Worm (Caenorhabditis elegans) whole organism, L1 larva: Measurements from ENCODE around the gene sec-24.1.

Experiments
- C04F5.9 ChIP-seq: sonication (generic microtip); optimal IDR thresholded peaks from 2 replicates; lab custom pipeline; 2016; ENCODE audit warnings: missing genetic modification characterization, missing compliant biosample characterization
- C16A3.4 ChIP-seq: fragments of 150-350 bp; optimal IDR thresholded peaks from 2 replicates; lab custom pipeline; 2014; ENCODE audit warnings: missing biosample characterization, missing genetic modification characterization
- F16B12.6 ChIP-seq: fragments of 150-350 bp; optimal IDR thresholded peaks from 2 replicates; lab custom pipeline; 2014; ENCODE audit warnings: missing biosample characterization, missing genetic modification characterization
- aha-1 ChIP-seq: fragments of 150-350 bp; optimal IDR thresholded peaks from 2 replicates; lab custom pipeline; 2014; ENCODE audit warnings: missing biosample characterization, missing genetic modification characterization
- alr-1 ChIP-seq: fragments of 200-800 bp; sonication (Bioruptor generic); optimal IDR thresholded peaks from 2 replicates; lab custom pipeline; 2018; ENCODE audit warnings: borderline replicate concordance, mild to moderate bottlenecking, missing genetic modification characterization, missing compliant biosample characterization
- ama-1 ChIP-seq: fragments of 150-350 bp; optimal IDR thresholded peaks from 2 replicates; lab custom pipeline; 2014
- blmp-1 ChIP-seq: fragments of 150-350 bp; optimal IDR thresholded peaks from 2 replicates; lab custom pipeline; 2014; ENCODE audit warnings: missing biosample characterization, missing genetic modification characterization
- ceh-88 ChIP-seq: fragments of 200-800 bp; sonication (Bioruptor generic); IDR thresholded peaks from 2 replicates; pipeline ENCODE4 v1.3.6; 2022; ENCODE audit warnings: missing genetic modification characterization, missing compliant biosample characterization
- ceh-90 ChIP-seq: sonication (generic microtip); optimal IDR thresholded peaks from 2 replicates; lab custom pipeline; 2016; ENCODE audit warnings: missing genetic modification characterization, missing compliant biosample characterization
- dpl-1 ChIP-seq, 3 experiments: fragments of 150-350 bp in 2 of 3; sonication (generic microtip) in 1 of 3; optimal IDR thresholded peaks; 2 replicates each; lab custom pipeline; 2014 to 2017; ENCODE audit warnings: missing biosample characterization in 3 of 3, missing genetic modification characterization in 3 of 3, missing genetic modification reagents in 3 of 3
- efl-1 ChIP-seq, 4 experiments: fragments of 150-350 bp; optimal IDR thresholded peaks in 3 of 4; peaks in 1 of 4; 1 replicate in 1 of 4; 2 replicates in 3 of 4; lab custom pipeline; 2014; ENCODE audit warnings: missing biosample characterization in 2 of 4, missing genetic modification characterization in 2 of 4, missing genetic modification reagents in 2 of 4
- efl-3 ChIP-seq: fragments of 200-800 bp; sonication (Bioruptor generic); optimal IDR thresholded peaks from 2 replicates; lab custom pipeline; 2018; ENCODE audit warnings: mild to moderate bottlenecking, missing genetic modification characterization, missing compliant biosample characterization
- egl-13 ChIP-seq: sonication (generic microtip); optimal IDR thresholded peaks from 2 replicates; lab custom pipeline; 2016; ENCODE audit warnings: missing genotype, missing genetic modification reagents, missing genetic modification characterization, missing compliant biosample characterization
- elt-2 ChIP-seq: sonication (generic microtip); optimal IDR thresholded peaks from 2 replicates; lab custom pipeline; 2016; ENCODE audit warnings: missing genetic modification characterization, mild to moderate bottlenecking, inconsistent platforms, missing compliant biosample characterization, missing genetic modification reagents
- elt-3 ChIP-seq, 6 experiments: fragments of 150-350 bp in 1 of 6; sonication (generic microtip); optimal IDR thresholded peaks; 2 replicates each; lab custom pipeline; 2017 to 2018; ENCODE audit warnings: missing biosample characterization in 6 of 6, missing genetic modification characterization in 6 of 6, inconsistent platforms in 1 of 6
- fkh-10 ChIP-seq: sonication (generic microtip); optimal IDR thresholded peaks from 2 replicates; lab custom pipeline; 2017; ENCODE audit warnings: missing biosample characterization, missing genetic modification reagents, missing genetic modification characterization
- fkh-4 ChIP-seq: sonication (generic microtip); optimal IDR thresholded peaks from 2 replicates; lab custom pipeline; 2016; ENCODE audit warnings: missing compliant biosample characterization, missing genetic modification characterization, borderline replicate concordance
- fkh-8 ChIP-seq: sonication (generic microtip); optimal IDR thresholded peaks from 2 replicates; lab custom pipeline; 2016; ENCODE audit warnings: mild to moderate bottlenecking, missing genetic modification characterization, missing compliant biosample characterization
- fos-1 ChIP-seq: fragments of 150-350 bp; optimal IDR thresholded peaks from 2 replicates; lab custom pipeline; 2014; ENCODE audit warnings: missing biosample characterization, missing genetic modification characterization
- irx-1 ChIP-seq: sonication (generic microtip); optimal IDR thresholded peaks from 2 replicates; lab custom pipeline; 2016; ENCODE audit warnings: missing genetic modification characterization, missing compliant biosample characterization
- lin-15B ChIP-seq: fragments of 150-350 bp; sonication (generic microtip); optimal IDR thresholded peaks from 3 replicates; lab custom pipeline; 2014; ENCODE audit warnings: missing biosample characterization, missing genetic modification characterization
- mab-9 ChIP-seq: fragments of 200-800 bp; sonication (Bioruptor generic); IDR thresholded peaks from 2 replicates; pipeline ENCODE4 v1.3.6; 2022; ENCODE audit warnings: missing genetic modification reagents, missing genetic modification characterization, missing compliant biosample characterization
- mef-2 ChIP-seq: fragments of 150-350 bp; optimal IDR thresholded peaks from 2 replicates; lab custom pipeline; 2014; ENCODE audit warnings: missing biosample characterization, missing genetic modification characterization
- nhr-11 ChIP-seq: fragments of 150-350 bp; optimal IDR thresholded peaks from 2 replicates; lab custom pipeline; 2014; ENCODE audit warnings: missing biosample characterization, missing genetic modification characterization
- nhr-20 ChIP-seq: sonication (generic microtip); optimal IDR thresholded peaks from 2 replicates; lab custom pipeline; 2016; ENCODE audit warnings: mild to moderate bottlenecking, missing genetic modification characterization, missing compliant biosample characterization
- nhr-77 ChIP-seq: fragments of 150-350 bp; optimal IDR thresholded peaks from 2 replicates; lab custom pipeline; 2014; ENCODE audit warnings: missing biosample characterization, missing genetic modification characterization
- nhr-84 ChIP-seq: sonication (generic microtip); optimal IDR thresholded peaks from 2 replicates; lab custom pipeline; 2017; ENCODE audit warnings: missing biosample characterization, missing genetic modification characterization
- nhr-90 ChIP-seq: sonication (generic microtip); optimal IDR thresholded peaks from 2 replicates; lab custom pipeline; 2016; ENCODE audit warnings: mild to moderate bottlenecking, missing genetic modification characterization, missing compliant biosample characterization; ENCODE audit not compliant: poor library complexity
- pag-3 ChIP-seq: sonication (generic microtip); optimal IDR thresholded peaks from 2 replicates; lab custom pipeline; 2017; ENCODE audit warnings: missing genetic modification characterization, mild to moderate bottlenecking, missing compliant biosample characterization, antibody characterized with exemption, borderline replicate concordance; ENCODE audit not compliant: insufficient read depth
- pax-3 ChIP-seq: fragments of 200-800 bp; sonication (Bioruptor generic); optimal IDR thresholded peaks from 2 replicates; lab custom pipeline; 2018; ENCODE audit warnings: mild to moderate bottlenecking, missing genetic modification characterization, moderate library complexity, missing compliant biosample characterization
- pqm-1 ChIP-seq: sonication (generic microtip); optimal IDR thresholded peaks from 3 replicates; lab custom pipeline; 2017; ENCODE audit warnings: missing biosample characterization, missing genetic modification characterization
- rnt-1 ChIP-seq: sonication (generic microtip); optimal IDR thresholded peaks from 2 replicates; lab custom pipeline; 2016; ENCODE audit warnings: mild to moderate bottlenecking, missing genetic modification characterization, moderate library complexity, missing compliant biosample characterization
- skn-1 ChIP-seq: fragments of 150-350 bp; optimal IDR thresholded peaks from 2 replicates; lab custom pipeline; 2014; ENCODE audit warnings: missing biosample characterization, missing genetic modification characterization
- snpc-4 ChIP-seq: fragments of 150-350 bp; optimal IDR thresholded peaks from 2 replicates; lab custom pipeline; 2014; ENCODE audit warnings: missing biosample characterization, missing genetic modification characterization
- sox-4 ChIP-seq: sonication (generic microtip); optimal IDR thresholded peaks from 2 replicates; lab custom pipeline; 2016; ENCODE audit warnings: missing genetic modification characterization, missing compliant biosample characterization
- sptf-1 ChIP-seq: fragments of 150-350 bp; optimal IDR thresholded peaks from 2 replicates; lab custom pipeline; 2014; ENCODE audit warnings: missing biosample characterization, missing genetic modification characterization
- unc-130 ChIP-seq: fragments of 150-350 bp; optimal IDR thresholded peaks from 2 replicates; lab custom pipeline; 2017; ENCODE audit warnings: missing biosample characterization, missing genetic modification characterization, inconsistent platforms
- unc-30 ChIP-seq: sonication (generic microtip); optimal IDR thresholded peaks from 2 replicates; lab custom pipeline; 2017; ENCODE audit warnings: missing biosample characterization, missing genetic modification characterization
- unc-62 ChIP-seq: fragments of 150-350 bp; optimal IDR thresholded peaks from 2 replicates; lab custom pipeline; 2014; ENCODE audit warnings: missing biosample characterization, missing genetic modification reagents, missing genetic modification characterization
- xbp-1 ChIP-seq: sonication (generic microtip); optimal IDR thresholded peaks from 2 replicates; lab custom pipeline; 2016; ENCODE audit warnings: missing genetic modification characterization, missing compliant biosample characterization
- zag-1 ChIP-seq: fragments of 150-350 bp; optimal IDR thresholded peaks from 2 replicates; lab custom pipeline; 2014; ENCODE audit warnings: missing biosample characterization, missing genetic modification characterization
- zip-4 ChIP-seq: fragments of 200-800 bp; sonication (Bioruptor generic); optimal IDR thresholded peaks from 2 replicates; lab custom pipeline; 2018; ENCODE audit warnings: mild to moderate bottlenecking, missing genetic modification characterization, moderate library complexity, missing compliant biosample characterization

Gene sec-24.1

DNA sequence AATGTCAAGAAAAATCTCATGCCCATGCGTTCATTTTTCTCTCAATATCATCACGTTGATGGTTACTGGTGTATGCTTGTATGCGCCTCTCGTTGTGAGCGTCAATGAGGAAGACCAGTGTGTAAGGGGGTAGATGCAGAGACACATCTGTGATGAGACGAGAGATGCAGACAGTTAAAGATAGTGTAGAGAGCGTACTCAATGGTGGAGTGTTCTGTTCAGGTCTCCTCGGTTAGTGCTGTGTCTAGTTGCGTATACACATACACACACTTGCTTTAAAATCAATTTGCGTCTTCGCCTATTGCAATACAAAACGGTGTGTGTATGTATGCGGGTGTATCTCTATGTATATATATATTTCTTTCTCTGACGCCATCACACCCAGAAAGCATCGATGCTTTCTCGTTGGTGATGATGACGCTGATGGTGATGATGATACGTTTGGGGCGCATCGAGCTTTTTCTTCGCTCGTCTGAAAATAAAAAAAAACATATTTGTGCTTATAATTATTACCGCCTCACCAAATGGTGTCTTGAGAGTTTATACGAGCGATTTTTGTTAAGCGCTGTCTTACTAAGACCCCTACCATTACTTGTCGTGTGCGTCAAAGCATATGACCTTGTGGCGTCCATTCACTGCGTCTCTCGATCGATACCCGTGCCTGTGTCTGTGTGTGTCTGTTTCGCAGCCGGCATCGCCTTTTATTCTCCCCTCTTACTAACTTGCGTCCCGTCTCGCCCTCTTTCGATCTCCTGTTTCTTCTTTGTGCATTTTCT lies 27.6 kb upstream of the sec-24.1 start, which contains the start of gene F40F11.3 (continued):
- TF ChIP-seq fkh-4 (tag; lab: Kevin White, UChicago) (peak; percentile 50), ceh-88 (peak; percentile 63; the same call in 1 of the 2 replicates), blmp-1 (peak; percentile 62), unc-130 (tag; lab: Kevin White, UChicago) (peak; percentile 89), pag-3 (tag; lab: Kevin White, UChicago) (no peak), fkh-8 (peak; percentile 86), zag-1 (tag; lab: Kevin White, UChicago) (no peak), efl-1 (optimal IDR thresholded peaks at IDR 0.05; lab: Kevin White, UChicago) (peak; percentile 83 to 93), efl-1 (GFP tag; optimal IDR thresholded peaks at IDR 0.05 in 1 of 2; lab: Kevin White, UChicago) (peak; percentile 45 to 97), C16A3.4 (tag; lab: Kevin White, UChicago) (peak; percentile 89), mab-9 (0 out of 2 replicates have a peak, but pooled peaks have one; percentile 30), unc-62 (GFP tag; lab: Kevin White, UChicago) (peak; percentile 1), lin-15B (tag; lab: Kevin White, UChicago) (peak; percentile 23), elt-2 (tag; lab: Kevin White, UChicago) (peak; percentile 49), nhr-84 (no peak), efl-3 (GFP tag; lab: Kevin White, UChicago) (no peak), dpl-1 (GFP tag; optimal IDR thresholded peaks at IDR 0.05; lab: Kevin White, UChicago) (peak; percentile 51 to 60 (median 57)), fkh-10 (GFP tag; lab: Kevin White, UChicago) (peak; percentile 87), sox-4 (peak; percentile 66), C04F5.9 (tag; lab: Kevin White, UChicago) (peak; percentile 61), sptf-1 (tag; lab: Kevin White, UChicago) (no peak), nhr-90 (tag; lab: Kevin White, UChicago) (peak; percentile 78), xbp-1 (peak; percentile 74), unc-30 (tag; lab: Kevin White, UChicago) (no peak), rnt-1 (tag; lab: Kevin White, UChicago) (peak; percentile 87), mef-2 (tag; lab: Kevin White, UChicago) (peak; percentile 6), zip-4 (peak; percentile 33), F16B12.6 (tag; lab: Kevin White, UChicago) (no peak), fos-1 (peak; percentile 86), ama-1 (lab: Kevin White, UChicago) (peak; percentile 83), pqm-1 (tag; lab: Kevin White, UChicago) (peak; percentile 33), nhr-20 (tag; lab: Kevin White, UChicago) (peak; percentile 84), elt-3 (tag; optimal IDR thresholded peaks at IDR 0.05; lab: Kevin White, UChicago) (peak in 3 of 6 experiments; percentile 44 to 81 (median 79)), aha-1 (no peak), pax-3 (peak; percentile 73), skn-1 (tag; lab: Kevin White, UChicago) (peak; percentile 67), alr-1 (tag; lab: Kevin White, UChicago) (no peak), ceh-90 (tag; lab: Kevin White, UChicago) (no peak), nhr-77 (tag; lab: Kevin White, UChicago) (peak; percentile 78), egl-13 (tag; lab: Kevin White, UChicago) (peak; percentile 83), snpc-4 (tag; lab: Kevin White, UChicago) (peak; percentile 56), irx-1 (tag; lab: Kevin White, UChicago) (peak; percentile 34), nhr-11 (peak; percentile 50)
- TF ChIP-seq, all 84 proteins: peak for 61
